Worm (Caenorhabditis elegans): ENCODE results near the gene rnf-5.
A peak's percentile ranks its signal among the peaks of the same experiment; 100 is the strongest.

Gene rnf-5

DNA sequence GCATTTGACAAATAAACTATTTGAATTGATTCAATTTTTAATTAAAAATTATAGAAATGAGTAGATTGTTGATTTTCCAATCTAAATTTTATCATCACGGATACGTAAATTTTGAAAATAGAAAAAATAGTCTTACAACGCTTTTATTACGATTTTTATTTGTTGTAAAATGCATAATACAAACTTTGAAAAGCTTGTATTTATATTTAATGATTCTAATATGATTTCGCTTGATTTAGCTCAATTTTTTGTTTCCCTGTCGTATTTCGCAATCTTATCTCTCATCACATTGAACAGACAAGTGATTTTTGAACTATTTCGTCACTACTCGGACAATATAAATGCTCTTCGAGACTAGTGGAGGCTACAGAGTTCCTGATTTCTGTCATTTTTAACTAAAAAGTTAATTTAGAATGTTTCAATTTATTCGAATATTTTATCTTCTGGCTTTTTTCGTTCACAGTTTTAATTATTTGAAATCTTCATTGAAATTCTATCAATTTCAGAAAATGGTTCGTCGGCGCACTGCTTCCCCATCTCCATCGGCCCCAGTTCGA lies 15.0 kb downstream of the rnf-5 start, which contains the start of the genes wht-3 and har-1 (continued):
- no peak for TF ChIP-seq cey-2 (tag; optimal IDR thresholded peaks at IDR 0.05; ENCODE audit: borderline replicate concordance, insufficient read depth)
- no peak for TF ChIP-seq Y105C5A.15 (GFP tag; IDR thresholded peaks at IDR 0.05)
- no peak for TF ChIP-seq lin-39 (tag; optimal IDR thresholded peaks at IDR 0.05)
- no peak for TF ChIP-seq aly-2 (tag; optimal IDR thresholded peaks at IDR 0.05)
- no peak for TF ChIP-seq egl-43 (GFP tag; IDR thresholded peaks at IDR 0.05)
- no peak for TF ChIP-seq D1046.2 (GFP tag; IDR thresholded peaks at IDR 0.05)
- TF ChIP-seq Y5F2A.4 (GFP tag; optimal IDR thresholded peaks at IDR 0.05): no peak
- no peak for TF ChIP-seq nhr-48 (tag; optimal IDR thresholded peaks at IDR 0.05)
- TF ChIP-seq mep-1 (tag; optimal IDR thresholded peaks at IDR 0.05): peak; percentile 4
- TF ChIP-seq ceh-62 (tag; optimal IDR thresholded peaks at IDR 0.05): no peak
- no peak for TF ChIP-seq duxl-1 (tag; optimal IDR thresholded peaks at IDR 0.05; ENCODE audit: poor library complexity)

DNA sequence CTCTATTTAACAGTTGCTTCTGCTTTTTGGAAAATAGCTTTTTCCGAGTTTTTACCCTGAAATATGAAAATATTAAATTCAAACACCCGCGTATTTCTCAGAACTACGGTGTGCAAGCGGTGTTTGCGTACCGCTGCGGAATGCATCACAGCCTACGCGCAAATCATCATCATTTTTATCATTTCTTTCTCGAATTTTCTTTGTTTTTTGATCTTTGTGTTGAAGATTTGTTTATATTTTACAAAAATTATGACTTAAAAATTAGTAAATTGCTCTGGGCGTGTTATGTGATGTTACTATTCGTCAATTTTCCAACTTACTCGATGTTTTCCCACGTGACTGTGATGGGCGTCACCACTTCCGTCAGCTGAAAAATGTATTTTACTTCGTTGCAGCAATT lies 15.7 kb downstream of the rnf-5 start:
- peak; percentile 48; the same call in 1 of the 2 replicates for TF ChIP-seq ctbp-1 (GFP tag; IDR thresholded peaks at IDR 0.05)
- peak; percentile 5 for TF ChIP-seq rbr-2 (tag; optimal IDR thresholded peaks at IDR 0.05)
- no peak for TF ChIP-seq unc-130 (GFP tag; optimal IDR thresholded peaks at IDR 0.05)
- TF ChIP-seq hmg-1.1 (GFP tag; IDR thresholded peaks at IDR 0.05): peak; percentile 51; the same call in 1 of the 2 replicates
- peak; percentile 47 for TF ChIP-seq nhr-77 (tag; optimal IDR thresholded peaks at IDR 0.05)
- peak; percentile 83 for TF ChIP-seq mes-2 (tag; optimal IDR thresholded peaks at IDR 0.05; ENCODE audit: poor library complexity, severe bottlenecking)
- TF ChIP-seq F49E8.2 (tag; optimal IDR thresholded peaks at IDR 0.05; ENCODE audit: borderline replicate concordance): no peak
- TF ChIP-seq dve-1 (tag; optimal IDR thresholded peaks at IDR 0.05; ENCODE audit: insufficient read depth): no peak
- peak; percentile 79 for TF ChIP-seq hlh-11 (tag; optimal IDR thresholded peaks at IDR 0.05)
- TF ChIP-seq hlh-30 (tag; optimal IDR thresholded peaks at IDR 0.05; ENCODE audit: insufficient read depth): peak; percentile 85
- no peak for TF ChIP-seq ceh-62 (tag; optimal IDR thresholded peaks at IDR 0.05)
- TF ChIP-seq egl-43 (GFP tag; IDR thresholded peaks at IDR 0.05): no peak
- peak; percentile 88 to 99 for TF ChIP-seq lsy-2 (tag; optimal IDR thresholded peaks at IDR 0.05)
- peak; percentile 69 for TF ChIP-seq mep-1 (tag; optimal IDR thresholded peaks at IDR 0.05)
- no peak for TF ChIP-seq tra-1 (GFP tag; IDR thresholded peaks at IDR 0.05)
- peak; percentile 64 for TF ChIP-seq nhr-11 (tag; optimal IDR thresholded peaks at IDR 0.05)
- TF ChIP-seq mdl-1 (tag; optimal IDR thresholded peaks at IDR 0.05): peak in 1 of 2 experiments; percentile 59
- TF ChIP-seq lin-15B (tag; optimal IDR thresholded peaks at IDR 0.05): no peak
- peak; percentile 68 for TF ChIP-seq nhr-28 (tag; optimal IDR thresholded peaks at IDR 0.05)
- TF ChIP-seq hif-1 (tag; optimal IDR thresholded peaks at IDR 0.05): peak in 1 of 2 experiments; percentile 26
- TF ChIP-seq nhr-10 (tag; optimal IDR thresholded peaks at IDR 0.05): no peak
- TF ChIP-seq zfp-2 (tag; optimal IDR thresholded peaks at IDR 0.05): no peak
- no peak for TF ChIP-seq daf-16 (GFP tag; optimal IDR thresholded peaks at IDR 0.05)
- TF ChIP-seq daf-16 (tag; optimal IDR thresholded peaks at IDR 0.05): peak; percentile 65
- no peak for TF ChIP-seq ceh-32 (tag; optimal IDR thresholded peaks at IDR 0.05; ENCODE audit: poor library complexity)
- no peak; the same call in 1 of the 2 replicates for TF ChIP-seq pha-4 (GFP tag; IDR thresholded peaks at IDR 0.05)
- peak; percentile 48 for TF ChIP-seq pha-4 (tag; optimal IDR thresholded peaks at IDR 0.05)
- TF ChIP-seq ama-1 (optimal IDR thresholded peaks at IDR 0.05): peak; percentile 35
- no peak for TF ChIP-seq nhr-111 (GFP tag; optimal IDR thresholded peaks at IDR 0.05)
- TF ChIP-seq Y75B8A.6 (GFP tag; IDR thresholded peaks at IDR 0.05): no peak
- peak; percentile 16 for TF ChIP-seq jun-1 (tag; optimal IDR thresholded peaks at IDR 0.05)
- TF ChIP-seq fos-1 (tag; optimal IDR thresholded peaks at IDR 0.05): no peak
- no peak for TF ChIP-seq dmd-8 (GFP tag; IDR thresholded peaks at IDR 0.05)
- no peak for TF ChIP-seq ceh-20 (GFP tag; IDR thresholded peaks at IDR 0.05)
- TF ChIP-seq lin-38 (GFP tag; IDR thresholded peaks at IDR 0.05): peak; percentile 64
- TF ChIP-seq dpl-1 (GFP tag; optimal IDR thresholded peaks at IDR 0.05): peak; percentile 97
- peak; percentile 53 for TF ChIP-seq T20F7.1 (GFP tag; optimal IDR thresholded peaks at IDR 0.05)
- TF ChIP-seq lin-13 (GFP tag; optimal IDR thresholded peaks at IDR 0.05): peak; percentile 4
- TF ChIP-seq dmd-6 (GFP tag; IDR thresholded peaks at IDR 0.05): peak; percentile 49
- peak; percentile 15 for TF ChIP-seq zip-2 (tag; optimal IDR thresholded peaks at IDR 0.05)
- no peak for TF ChIP-seq spr-1 (tag; optimal IDR thresholded peaks at IDR 0.05)

Measured in whole organism, L4 larva.